Worm (Caenorhabditis elegans) whole organism, late embryonic: Measurements from ENCODE around the gene twk-23.

ENCODE experiments used
- ama-1 ChIP-seq: fragments of 150-350 bp; optimal IDR thresholded peaks from 2 replicates; lab custom pipeline; 2014
- ceh-30 ChIP-seq: fragments of 150-350 bp; optimal IDR thresholded peaks from 2 replicates; lab custom pipeline; 2014; ENCODE audit warnings: missing biosample characterization, missing genetic modification characterization
- dmd-4 ChIP-seq: sonication (generic microtip); optimal IDR thresholded peaks from 2 replicates; lab custom pipeline; 2016; ENCODE audit warnings: borderline replicate concordance, missing genetic modification characterization, missing compliant biosample characterization
- elt-2 ChIP-seq: sonication (generic microtip); optimal IDR thresholded peaks from 2 replicates; lab custom pipeline; 2016; ENCODE audit warnings: missing genetic modification reagents, missing genetic modification characterization, missing compliant biosample characterization
- ets-4 ChIP-seq: sonication (generic microtip); optimal IDR thresholded peaks from 2 replicates; lab custom pipeline; 2016; ENCODE audit warnings: missing genetic modification characterization, missing compliant biosample characterization
- lin-11 ChIP-seq: fragments of 200-800 bp; sonication (Bioruptor generic); optimal IDR thresholded peaks from 2 replicates; lab custom pipeline; 2018; ENCODE audit warnings: mild to moderate bottlenecking, missing genetic modification characterization, missing compliant biosample characterization
- madf-2 ChIP-seq: sonication (generic microtip); optimal IDR thresholded peaks from 2 replicates; lab custom pipeline; 2017; ENCODE audit warnings: missing genetic modification characterization, missing compliant biosample characterization
- nfya-1 ChIP-seq: sonication (generic microtip); optimal IDR thresholded peaks from 2 replicates; lab custom pipeline; 2017; ENCODE audit warnings: missing genetic modification characterization, mild to moderate bottlenecking, missing compliant biosample characterization, antibody characterized with exemption, moderate library complexity
- nhr-11 ChIP-seq: fragments of 150-350 bp; optimal IDR thresholded peaks from 2 replicates; lab custom pipeline; 2014; ENCODE audit warnings: missing biosample characterization, missing genetic modification characterization
- pag-3 ChIP-seq: sonication (generic microtip); optimal IDR thresholded peaks from 2 replicates; lab custom pipeline; 2016; ENCODE audit warnings: missing compliant biosample characterization, missing genetic modification characterization, borderline replicate concordance
- pha-4 ChIP-seq: fragments of 150-350 bp; optimal IDR thresholded peaks from 2 replicates; lab custom pipeline; 2018; ENCODE audit warnings: missing biosample characterization, missing genetic modification reagents, missing genetic modification characterization
- tbx-2 ChIP-seq: sonication (generic microtip); optimal IDR thresholded peaks from 2 replicates; lab custom pipeline; 2016; ENCODE audit warnings: missing genetic modification characterization, missing compliant biosample characterization
- unc-55 ChIP-seq: sonication (generic microtip); optimal IDR thresholded peaks from 2 replicates; lab custom pipeline; 2017; ENCODE audit warnings: missing biosample characterization, missing genetic modification reagents, missing genetic modification characterization

DNA sequence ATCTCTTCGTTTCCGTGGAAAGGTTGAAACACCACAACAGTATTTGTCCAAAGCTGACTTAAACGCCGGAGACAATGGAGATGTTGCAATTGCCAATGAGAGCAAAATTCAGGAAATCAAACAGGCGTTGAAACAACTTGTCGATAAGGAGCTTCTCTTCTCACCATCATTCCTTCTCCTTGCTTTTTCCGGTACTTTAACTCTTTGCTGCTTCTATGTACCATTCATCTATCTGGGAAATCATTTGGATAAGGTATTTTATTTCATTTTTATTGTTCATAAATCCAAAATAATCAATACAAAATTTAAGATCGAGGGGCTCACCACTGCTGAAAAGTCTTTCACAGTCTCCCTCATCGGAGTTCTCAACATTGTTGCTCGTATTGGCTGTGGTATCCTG lies 32.5 kb upstream of the twk-23 start:
- TF ChIP-seq pha-4 (tag; lab: Kevin White, UChicago) (no peak), ama-1 (no peak), dmd-4 (no peak), tbx-2 (tag; lab: Kevin White, UChicago) (no peak), nfya-1 (tag; lab: Kevin White, UChicago) (no peak), elt-2 (tag; lab: Kevin White, UChicago) (no peak), lin-11 (tag; lab: Kevin White, UChicago) (no peak), madf-2 (tag; lab: Kevin White, UChicago) (no peak), ets-4 (tag; lab: Kevin White, UChicago) (no peak), nhr-11 (tag; lab: Kevin White, UChicago) (no peak), ceh-30 (tag; lab: Kevin White, UChicago) (no peak), unc-55 (GFP tag; lab: Kevin White, UChicago) (no peak), pag-3 (tag; lab: Kevin White, UChicago) (no peak)
